Worm (Caenorhabditis elegans) whole organism, mixed stage, embryonic: ENCODE measurements around the gene R09A8.9.

Experiments
- cnd-1 ChIP-seq: fragments of 200-800 bp; sonication (Bioruptor generic); optimal IDR thresholded peaks from 2 replicates; lab custom pipeline; 2018; ENCODE audit warnings: mild to moderate bottlenecking, missing genetic modification characterization, missing compliant biosample characterization
- drap-1 ChIP-seq: fragments of 200-800 bp; sonication (Bioruptor generic); optimal IDR thresholded peaks from 3 replicates; lab custom pipeline; 2018; ENCODE audit warnings: mild to moderate bottlenecking, missing genetic modification characterization, missing compliant biosample characterization
- sem-2 ChIP-seq: fragments of 200-800 bp; sonication (Bioruptor generic); optimal IDR thresholded peaks from 2 replicates; lab custom pipeline; 2018; ENCODE audit warnings: mild to moderate bottlenecking, missing genetic modification characterization, missing compliant biosample characterization

DNA sequence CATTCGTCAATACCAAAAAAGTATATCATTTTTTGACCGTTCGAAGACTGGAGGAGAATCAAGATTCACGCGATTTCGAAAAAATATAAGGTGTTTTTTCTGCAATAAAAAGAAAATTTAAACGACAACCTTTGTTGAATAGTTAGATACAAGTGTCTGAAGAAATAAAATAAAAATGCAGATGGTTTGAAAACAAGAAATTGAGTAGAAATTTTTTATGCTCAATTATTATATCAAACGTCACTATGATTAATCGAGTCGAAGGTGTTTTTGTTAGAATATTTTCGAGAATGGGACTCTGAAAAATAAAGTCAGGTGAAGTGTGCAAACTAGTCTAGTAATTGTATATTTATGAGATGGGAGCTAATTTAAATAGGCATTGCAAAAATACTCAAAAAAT, 36.7 kb downstream of the R09A8.9 start, which contains the start of gene R09A8.5:
- TF ChIP-seq drap-1 (GFP tag; lab: Kevin White, UChicago) (no peak), cnd-1 (no peak), sem-2 (GFP tag; lab: Kevin White, UChicago) (no peak)
